Worm (Caenorhabditis elegans): ENCODE results near the gene R11.4.

R11.4 gene

DNA sequence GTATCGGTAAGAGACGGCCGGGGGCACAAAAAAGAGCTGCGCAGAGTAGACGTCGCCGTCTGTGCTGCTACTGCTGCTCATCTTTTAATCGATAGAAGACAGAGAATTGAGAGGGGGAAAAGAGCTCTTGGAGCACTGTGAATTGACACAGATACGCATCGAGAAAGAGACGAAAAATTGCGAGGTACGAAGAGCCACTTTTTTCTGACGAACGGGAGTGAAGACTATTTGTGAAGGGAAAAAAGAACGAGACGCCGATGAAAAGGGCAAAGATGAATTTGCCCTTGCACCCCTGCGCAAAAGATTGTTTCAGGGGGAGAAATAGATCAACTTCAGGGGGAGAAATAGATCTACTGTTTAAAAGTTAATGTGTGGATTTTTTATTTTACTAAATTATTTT is 8.2 kb downstream of the R11.4 start (continued):
- TF ChIP-seq mxl-2 (GFP tag; conservative IDR thresholded peaks at IDR 0.05) (no peak), set-16 (GFP tag; IDR thresholded peaks at IDR 0.05) (peak; percentile 41; the same call in 1 of the 2 replicates), hlh-30 (tag; optimal IDR thresholded peaks at IDR 0.05; ENCODE audit: insufficient read depth) (peak; percentile 36), Y75B8A.6 (GFP tag; IDR thresholded peaks at IDR 0.05) (no peak), lim-7 (GFP tag; IDR thresholded peaks at IDR 0.05) (no peak), snpc-1.2 (GFP tag; IDR thresholded peaks at IDR 0.05) (no peak), Y48G9A.11 (GFP tag; IDR thresholded peaks at IDR 0.05) (no peak), unc-39 (tag; optimal IDR thresholded peaks at IDR 0.05) (no peak), T26A8.4 (GFP tag; IDR thresholded peaks at IDR 0.05) (peak; percentile 62), lsy-2 (tag; optimal IDR thresholded peaks at IDR 0.05) (peak; percentile 52 to 62), aly-2 (tag; optimal IDR thresholded peaks at IDR 0.05) (no peak), skn-1 (tag; optimal IDR thresholded peaks at IDR 0.05) (no peak), lin-13 (GFP tag; optimal IDR thresholded peaks at IDR 0.05) (no peak), spr-1 (tag; optimal IDR thresholded peaks at IDR 0.05) (no peak), egl-27 (tag; optimal IDR thresholded peaks at IDR 0.05) (no peak), lin-1 (GFP tag; IDR thresholded peaks at IDR 0.05) (no peak), ceh-44 (GFP tag; IDR thresholded peaks at IDR 0.05) (no peak), unc-130 (GFP tag; optimal IDR thresholded peaks at IDR 0.05) (no peak), mep-1 (tag; optimal IDR thresholded peaks at IDR 0.05) (peak; percentile 75), rbr-2 (tag; optimal IDR thresholded peaks at IDR 0.05) (peak; percentile 78), nhr-41 (GFP tag; IDR thresholded peaks at IDR 0.05) (no peak), mes-2 (tag; optimal IDR thresholded peaks at IDR 0.05; ENCODE audit: poor library complexity, severe bottlenecking) (peak; percentile 60), nhr-237 (tag; optimal IDR thresholded peaks at IDR 0.05) (no peak), daf-12 (tag; optimal IDR thresholded peaks at IDR 0.05) (no peak), aha-1 (tag) (peak; percentile 90), daf-16 (GFP tag; optimal IDR thresholded peaks at IDR 0.05) (peak in 1 of 2 experiments; percentile 2), daf-16 (tag; optimal IDR thresholded peaks at IDR 0.05) (peak; percentile 3), duxl-1 (tag; optimal IDR thresholded peaks at IDR 0.05; ENCODE audit: poor library complexity) (peak; percentile 43), ama-1 (optimal IDR thresholded peaks at IDR 0.05) (no peak), nhr-11 (tag; optimal IDR thresholded peaks at IDR 0.05) (no peak), dve-1 (tag; optimal IDR thresholded peaks at IDR 0.05; ENCODE audit: insufficient read depth) (peak; percentile 13), ceh-62 (tag; optimal IDR thresholded peaks at IDR 0.05) (no peak), ceh-82 (tag; optimal IDR thresholded peaks at IDR 0.05) (no peak), daf-19 (GFP tag; conservative IDR thresholded peaks at IDR 0.05) (no peak), Y105C5A.15 (GFP tag; IDR thresholded peaks at IDR 0.05) (no peak), ztf-11 (tag; optimal IDR thresholded peaks at IDR 0.05) (no peak), lin-29 (GFP tag; IDR thresholded peaks at IDR 0.05) (no peak), nhr-28 (tag; optimal IDR thresholded peaks at IDR 0.05) (peak; percentile 17), mxl-3 (GFP tag; optimal IDR thresholded peaks at IDR 0.05) (peak; percentile 26), daf-8 (GFP tag; IDR thresholded peaks at IDR 0.05) (no peak), jun-1 (tag; optimal IDR thresholded peaks at IDR 0.05) (no peak), F37D6.2 (tag; optimal IDR thresholded peaks at IDR 0.05) (peak; percentile 88), F44E2.7 (GFP tag; IDR thresholded peaks at IDR 0.05) (no peak), sdz-12 (GFP tag; optimal IDR thresholded peaks at IDR 0.05) (no peak), fkh-10 (GFP tag; optimal IDR thresholded peaks at IDR 0.05) (peak; percentile 78), unc-62 (GFP tag; optimal IDR thresholded peaks at IDR 0.05 in 1 of 2) (no peak), unc-62 (tag; optimal IDR thresholded peaks at IDR 0.05) (no peak), ceh-20 (GFP tag; IDR thresholded peaks at IDR 0.05) (peak; percentile 49; the same call in 1 of the 2 replicates), zip-2 (tag; optimal IDR thresholded peaks at IDR 0.05) (no peak), F10B5.3 (tag; optimal IDR thresholded peaks at IDR 0.05) (no peak), pqm-1 (tag; optimal IDR thresholded peaks at IDR 0.05) (no peak), mdl-1 (tag; optimal IDR thresholded peaks at IDR 0.05) (peak in 1 of 2 experiments; percentile 38), Y5F2A.4 (GFP tag; optimal IDR thresholded peaks at IDR 0.05) (no peak)

Measured in whole organism, L4 larva.